Fruit fly (Drosophila melanogaster) whole organism, embryonic: ENCODE data around the gene Sp1.

Source experiments
- CG10654 ChIP-seq: fragments of 200-800 bp; sonication (Bioruptor generic); optimal IDR thresholded peaks from 2 replicates; lab custom pipeline; 2016; ENCODE audit warnings: missing biosample characterization, missing genetic modification characterization
- CG11398 ChIP-seq: fragments of 200-800 bp; sonication (Bioruptor generic); optimal IDR thresholded peaks from 2 replicates; lab custom pipeline; 2016; ENCODE audit warnings: missing biosample characterization, missing genetic modification characterization
- CG11504 ChIP-seq: fragments of 200-800 bp; sonication (Bioruptor generic); optimal IDR thresholded peaks from 3 replicates; lab custom pipeline; 2019; ENCODE audit warnings: missing biosample characterization, mild to moderate bottlenecking, missing genetic modification characterization, moderate library complexity
- CG12155 ChIP-seq: fragments of 200-800 bp; sonication (Bioruptor generic); optimal IDR thresholded peaks from 3 replicates; lab custom pipeline; 2016; ENCODE audit warnings: missing biosample characterization, missing genetic modification characterization
- CG12391 ChIP-seq: fragments of 200-800 bp; sonication (Bioruptor generic); optimal IDR thresholded peaks from 3 replicates; lab custom pipeline; 2018; ENCODE audit warnings: missing biosample characterization, mild to moderate bottlenecking, missing genetic modification characterization, moderate library complexity
- CG13123 ChIP-seq: fragments of 200-800 bp; sonication (Bioruptor generic); optimal IDR thresholded peaks from 2 replicates; lab custom pipeline; 2016; ENCODE audit warnings: missing biosample characterization, missing genetic modification characterization
- CG13775 ChIP-seq: fragments of 200-800 bp; sonication (Bioruptor generic); optimal IDR thresholded peaks from 3 replicates; lab custom pipeline; 2017; ENCODE audit warnings: missing biosample characterization, mild to moderate bottlenecking, missing genetic modification characterization
- CG1603 ChIP-seq: fragments of 200-800 bp; sonication (Bioruptor generic); optimal IDR thresholded peaks from 2 replicates; lab custom pipeline; 2019; ENCODE audit warnings: missing biosample characterization, mild to moderate bottlenecking, missing genetic modification characterization, moderate library complexity
- CG17829 ChIP-seq: fragments of 200-800 bp; optimal IDR thresholded peaks from 2 replicates; lab custom pipeline; 2019; ENCODE audit warnings: missing biosample characterization, mild to moderate bottlenecking, missing genetic modification characterization, moderate library complexity
- CG18011 ChIP-seq: fragments of 200-800 bp; sonication (Bioruptor generic); optimal IDR thresholded peaks from 2 replicates; lab custom pipeline; 2017; ENCODE audit warnings: missing biosample characterization, missing genetic modification characterization, mild to moderate bottlenecking, moderate library complexity, missing genotype
- CG2116 ChIP-seq: fragments of 200-800 bp; sonication (Bioruptor generic); optimal IDR thresholded peaks from 3 replicates; lab custom pipeline; 2018; ENCODE audit warnings: missing biosample characterization, mild to moderate bottlenecking, missing genetic modification characterization
- CG2678 ChIP-seq: fragments of 200-800 bp; sonication (Bioruptor generic); optimal IDR thresholded peaks from 3 replicates; lab custom pipeline; 2019; ENCODE audit warnings: missing biosample characterization, mild to moderate bottlenecking, missing genetic modification characterization, moderate library complexity
- CG30020 ChIP-seq: fragments of 200-800 bp; optimal IDR thresholded peaks from 2 replicates; lab custom pipeline; 2019; ENCODE audit warnings: missing biosample characterization, mild to moderate bottlenecking, missing genetic modification characterization, moderate library complexity
- CG4404 ChIP-seq: fragments of 200-800 bp; sonication (Bioruptor generic); IDR thresholded peaks from 2 replicates; pipeline ENCODE4 v1.3.6; 2022; ENCODE audit warnings: missing biosample characterization, missing genetic modification characterization
- CG4424 ChIP-seq: fragments of 200-800 bp; sonication (Bioruptor generic); optimal IDR thresholded peaks from 3 replicates; lab custom pipeline; 2016; ENCODE audit warnings: missing biosample characterization, missing genetic modification characterization
- CG4820 ChIP-seq: fragments of 200-800 bp; sonication (Bioruptor generic); optimal IDR thresholded peaks from 3 replicates; lab custom pipeline; 2016; ENCODE audit warnings: missing biosample characterization, missing genetic modification characterization
- CG6689 ChIP-seq: fragments of 200-800 bp; sonication (Bioruptor generic); IDR thresholded peaks from 2 replicates; pipeline ENCODE4 v1.3.6; 2022; ENCODE audit warnings: missing biosample characterization, missing genetic modification characterization
- CG8765 ChIP-seq: fragments of 200-800 bp; sonication (Bioruptor generic); IDR thresholded peaks from 2 replicates; pipeline ENCODE4 v1.3.6; 2022; ENCODE audit warnings: missing biosample characterization, missing genetic modification characterization
- Camta ChIP-seq: fragments of 200-800 bp; sonication (Bioruptor generic); optimal IDR thresholded peaks from 2 replicates; lab custom pipeline; 2016; ENCODE audit warnings: missing biosample characterization, missing genetic modification characterization
- D19A ChIP-seq: fragments of 200-800 bp; optimal IDR thresholded peaks from 3 replicates; lab custom pipeline; 2019; ENCODE audit warnings: missing biosample characterization, mild to moderate bottlenecking, missing genetic modification characterization, moderate library complexity
- Elba2 ChIP-seq: fragments of 200-800 bp; sonication (Bioruptor generic); optimal IDR thresholded peaks from 3 replicates; lab custom pipeline; 2016; ENCODE audit warnings: missing biosample characterization, missing genetic modification characterization
- Gug ChIP-seq: fragments of 200-800 bp; sonication (Bioruptor generic); IDR thresholded peaks from 4 replicates; pipeline ENCODE4 v1.3.6; 2022; ENCODE audit warnings: missing biosample characterization, missing genetic modification characterization
- Nf-YA ChIP-seq: fragments of 200-800 bp; sonication (Bioruptor generic); IDR thresholded peaks from 2 replicates; pipeline ENCODE4 v1.3.6; 2022; ENCODE audit warnings: missing biosample characterization, missing genetic modification characterization
- Nf-YB ChIP-seq: fragments of 200-800 bp; sonication (Bioruptor generic); optimal IDR thresholded peaks from 3 replicates; lab custom pipeline; 2019; ENCODE audit warnings: missing biosample characterization, mild to moderate bottlenecking, missing genetic modification characterization, moderate library complexity
- PHDP ChIP-seq: fragments of 200-800 bp; sonication (Bioruptor generic); optimal IDR thresholded peaks from 3 replicates; lab custom pipeline; 2018; ENCODE audit warnings: missing biosample characterization, mild to moderate bottlenecking, missing genetic modification characterization, moderate library complexity
- Pdp1 ChIP-seq, 2 experiments: fragments of 200-800 bp; sonication (Bioruptor generic); optimal IDR thresholded peaks; 3 replicates each; lab custom pipeline; 2016; ENCODE audit warnings: missing biosample characterization in 2 of 2, missing genetic modification characterization in 2 of 2, mild to moderate bottlenecking in 1 of 2, moderate library complexity in 1 of 2
- ac ChIP-seq: fragments of 200-800 bp; sonication (Bioruptor generic); optimal IDR thresholded peaks from 3 replicates; lab custom pipeline; 2017; ENCODE audit warnings: missing biosample characterization, mild to moderate bottlenecking, missing genetic modification characterization
- aop ChIP-seq: fragments of 200-800 bp; sonication (Bioruptor generic); IDR thresholded peaks from 2 replicates; pipeline ENCODE4 v1.3.6; 2022; ENCODE audit warnings: missing biosample characterization, missing genetic modification characterization
- btn ChIP-seq: fragments of 200-800 bp; sonication (Bioruptor generic); optimal IDR thresholded peaks from 2 replicates; lab custom pipeline; 2016; ENCODE audit warnings: missing biosample characterization, missing genetic modification characterization
- caup ChIP-seq: fragments of 200-800 bp; sonication (Bioruptor generic); optimal IDR thresholded peaks from 3 replicates; lab custom pipeline; 2017; ENCODE audit warnings: missing biosample characterization, mild to moderate bottlenecking, missing genetic modification characterization, moderate library complexity; ENCODE audit not compliant: severe bottlenecking
- cg ChIP-seq: fragments of 200-800 bp; sonication (Bioruptor generic); optimal IDR thresholded peaks from 3 replicates; lab custom pipeline; 2019; ENCODE audit warnings: missing biosample characterization, mild to moderate bottlenecking, missing genetic modification characterization, moderate library complexity
- chn ChIP-seq: fragments of 200-800 bp; sonication (Bioruptor generic); optimal IDR thresholded peaks from 2 replicates; lab custom pipeline; 2016; ENCODE audit warnings: missing biosample characterization, missing genetic modification characterization
- dmrt11E ChIP-seq: fragments of 200-800 bp; sonication (Bioruptor generic); optimal IDR thresholded peaks from 3 replicates; lab custom pipeline; 2018; ENCODE audit warnings: missing biosample characterization, mild to moderate bottlenecking, missing genetic modification characterization, moderate library complexity
- emc ChIP-seq: fragments of 200-800 bp; sonication (Bioruptor generic); optimal IDR thresholded peaks from 2 replicates; lab custom pipeline; 2016; ENCODE audit warnings: missing biosample characterization, missing genetic modification characterization
- eyg ChIP-seq: fragments of 200-800 bp; sonication (Bioruptor generic); optimal IDR thresholded peaks from 3 replicates; lab custom pipeline; 2016; ENCODE audit warnings: missing biosample characterization, missing genetic modification characterization
- fd102C ChIP-seq: fragments of 200-800 bp; sonication (Bioruptor generic); optimal IDR thresholded peaks from 2 replicates; lab custom pipeline; 2018; ENCODE audit warnings: missing biosample characterization, mild to moderate bottlenecking, missing genetic modification characterization, moderate library complexity
- grau ChIP-seq: fragments of 200-800 bp; optimal IDR thresholded peaks from 3 replicates; lab custom pipeline; 2019; ENCODE audit warnings: missing biosample characterization, mild to moderate bottlenecking, missing genetic modification characterization, moderate library complexity
- gsb-n ChIP-seq: fragments of 200-800 bp; sonication (Bioruptor generic); optimal IDR thresholded peaks from 3 replicates; lab custom pipeline; 2018; ENCODE audit warnings: missing biosample characterization, mild to moderate bottlenecking, missing genetic modification characterization
- jigr1 ChIP-seq: fragments of 200-800 bp; sonication (Bioruptor generic); IDR thresholded peaks from 3 replicates; pipeline ENCODE4 v1.3.6; 2022; ENCODE audit warnings: missing biosample characterization, missing genetic modification characterization
- kah ChIP-seq: fragments of 200-800 bp; sonication (Bioruptor generic); optimal IDR thresholded peaks from 2 replicates; lab custom pipeline; 2018; ENCODE audit warnings: missing biosample characterization, mild to moderate bottlenecking, missing genetic modification characterization
- lmd ChIP-seq: fragments of 200-800 bp; sonication (Bioruptor generic); IDR thresholded peaks from 2 replicates; pipeline ENCODE4 v1.3.6; 2022; ENCODE audit warnings: missing biosample characterization, missing genetic modification characterization
- lola ChIP-seq, 3 experiments: fragments of >200 bp in 2 of 3; fragments of 200-800 bp in 1 of 3; sonication (Bioruptor generic) in 1 of 3; optimal IDR thresholded peaks; 2 replicates each; lab custom pipeline; 2017 to 2019; ENCODE audit warnings: missing biosample characterization in 3 of 3, missing genetic modification characterization in 3 of 3, mild to moderate bottlenecking in 1 of 3, moderate library complexity in 1 of 3
- odd ChIP-seq: fragments of 200-800 bp; sonication (Bioruptor generic); optimal IDR thresholded peaks from 2 replicates; lab custom pipeline; 2017; ENCODE audit warnings: missing biosample characterization, mild to moderate bottlenecking, missing genetic modification characterization
- prd ChIP-seq, 3 experiments: fragments of >200 bp in 2 of 3; fragments of 200-800 bp in 1 of 3; sonication (Bioruptor generic) in 1 of 3; optimal IDR thresholded peaks in 2 of 3; IDR thresholded peaks in 1 of 3; 2 replicates in 2 of 3; 3 replicates in 1 of 3; pipeline versions ENCODE4 v1.3.6 to Lab custom; 2017 to 2022; ENCODE audit warnings: missing biosample characterization in 1 of 3, missing genetic modification characterization in 1 of 3
- row ChIP-seq: fragments of 200-800 bp; sonication (Bioruptor generic); IDR thresholded peaks from 3 replicates; pipeline ENCODE4 v1.3.6; 2022; ENCODE audit warnings: missing biosample characterization, missing genetic modification characterization
- scrt ChIP-seq: fragments of 200-800 bp; sonication (Bioruptor generic); optimal IDR thresholded peaks from 2 replicates; lab custom pipeline; 2018; ENCODE audit warnings: missing biosample characterization, mild to moderate bottlenecking, missing genetic modification characterization, moderate library complexity
- slbo ChIP-seq: fragments of 200-800 bp; sonication (Bioruptor generic); IDR thresholded peaks from 2 replicates; pipeline ENCODE4 v1.3.6; 2022; ENCODE audit warnings: missing biosample characterization, missing genetic modification characterization
- so ChIP-seq: fragments of 200-800 bp; sonication (Bioruptor generic); IDR thresholded peaks from 3 replicates; pipeline ENCODE4 v1.3.6; 2022; ENCODE audit warnings: missing biosample characterization, missing genetic modification characterization
- ttk ChIP-seq: fragments of 200-800 bp; sonication (Bioruptor generic); IDR thresholded peaks from 2 replicates; pipeline ENCODE4 v2.1.2; 2022; ENCODE audit warnings: missing biosample characterization, missing genetic modification characterization

The Sp1 gene

DNA sequence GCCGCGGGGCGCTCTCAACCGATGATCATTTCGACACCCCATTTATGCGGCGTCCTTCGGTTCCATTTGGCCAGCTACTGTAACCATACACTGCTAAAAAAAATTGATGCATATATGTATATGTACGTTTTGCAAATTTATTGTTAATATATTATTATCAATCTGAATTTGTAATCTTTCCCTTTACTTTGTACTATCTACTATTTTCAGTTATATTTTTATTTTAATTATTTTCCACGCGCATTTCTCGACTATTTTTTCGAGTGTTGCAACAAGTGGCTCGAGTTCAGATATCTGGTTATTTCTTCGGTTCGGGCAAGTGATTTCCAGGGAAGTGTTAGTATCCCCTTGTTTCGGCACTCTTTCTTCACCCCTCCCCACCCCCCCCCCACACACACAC is 40.3 kb upstream of the Sp1 start (continued):
- TF ChIP-seq CG4424 (GFP tag; lab: Kevin White, UChicago) (peak; percentile 48), emc (GFP tag; lab: Kevin White, UChicago) (no peak), CG4820 (GFP tag; lab: Kevin White, UChicago) (peak; percentile 1), prd (optimal IDR thresholded peaks at IDR 0.05; lab: Kevin White, UChicago) (no peak), prd (GFP tag; IDR thresholded peaks at IDR 0.05; lab: Robert Waterston, UW) (peak; percentile 85), btn (GFP tag; lab: Kevin White, UChicago) (no peak), row (GFP tag; lab: Robert Waterston, UW) (peak; percentile 34; the same call in 1 of the 3 replicates), CG13123 (GFP tag; lab: Kevin White, UChicago) (no peak), CG4404 (GFP tag; lab: Robert Waterston, UW) (peak; percentile 73), jigr1 (GFP tag; lab: Robert Waterston, UW) (no peak), PHDP (tag; lab: Kevin White, UChicago) (no peak), CG8765 (GFP tag; lab: Robert Waterston, UW) (peak; percentile 19; the same call in 1 of the 2 replicates), lola (GFP tag; optimal IDR thresholded peaks at IDR 0.05; lab: Kevin White, UChicago) (peak in 1 of 3 experiments; percentile 64), aop (GFP tag; lab: Robert Waterston, UW) (no peak), odd (GFP tag; lab: Kevin White, UChicago) (peak; percentile 4), CG13775 (GFP tag; lab: Kevin White, UChicago) (peak; percentile 32), CG17829 (peak; percentile 57), D19A (tag; lab: Kevin White, UChicago) (peak; percentile 10), scrt (GFP tag; lab: Kevin White, UChicago) (no peak), fd102C (GFP tag; lab: Kevin White, UChicago) (peak; percentile 73), ac (GFP tag; lab: Kevin White, UChicago) (peak; percentile 18), Camta (no peak), dmrt11E (tag; lab: Kevin White, UChicago) (peak; percentile 70), CG1603 (tag; lab: Kevin White, UChicago) (no peak), CG18011 (GFP tag; lab: Kevin White, UChicago) (no peak), lmd (GFP tag; lab: Robert Waterston, UW) (no peak), CG12155 (no peak), grau (tag; lab: Kevin White, UChicago) (peak; percentile 11), Elba2 (GFP tag; lab: Kevin White, UChicago) (peak; percentile 22), Nf-YB (no peak), CG11504 (peak; percentile 13), Pdp1 (GFP tag; optimal IDR thresholded peaks at IDR 0.05; lab: Kevin White, UChicago) (no peak)

dm6 chrX:9692297-9693013 is 37.0 kb upstream of the Sp1 start:
- TF ChIP-seq CG2678 (no peak), gsb-n (tag; lab: Kevin White, UChicago) (peak; percentile 11), CG12391 (tag; lab: Kevin White, UChicago) (peak; percentile 6), chn (GFP tag; lab: Kevin White, UChicago) (no peak), CG2116 (no peak), CG30020 (tag; lab: Kevin White, UChicago) (no peak), Nf-YA (0 out of 2 replicates have a peak, but pooled peaks have one; percentile 16), slbo (GFP tag; lab: Robert Waterston, UW) (no peak), Gug (GFP tag; lab: Robert Waterston, UW) (no peak), ttk (no peak), CG6689 (GFP tag; lab: Robert Waterston, UW) (no peak), CG11398 (GFP tag; lab: Kevin White, UChicago) (no peak), so (GFP tag; lab: Robert Waterston, UW) (no peak), caup (GFP tag; lab: Kevin White, UChicago) (no peak), CG10654 (GFP tag; lab: Kevin White, UChicago) (no peak), eyg (GFP tag; lab: Kevin White, UChicago) (no peak), kah (GFP tag; lab: Kevin White, UChicago) (no peak), cg (GFP tag; lab: Kevin White, UChicago) (peak; percentile 86)
